Worm (Caenorhabditis elegans) whole organism, young adult: ENCODE data around the gene kin-24.
A peak's percentile ranks its signal among the peaks of the same experiment; 100 is the strongest.

Source experiments
- B0019.2 ChIP-seq: fragments of 200-800 bp; sonication (Bioruptor generic); conservative IDR thresholded peaks from 2 replicates; pipeline ENCODE4 v1.3.6; 2022; ENCODE audit warnings: missing genetic modification reagents, missing genetic modification characterization, missing compliant biosample characterization
- B0261.1 ChIP-seq: sonication (generic microtip); optimal IDR thresholded peaks from 2 replicates; lab custom pipeline; 2016; ENCODE audit warnings: mild to moderate bottlenecking, missing genetic modification characterization, moderate library complexity, missing compliant biosample characterization
- C06A6.2 ChIP-seq: fragments of 200-800 bp; sonication (Bioruptor generic); conservative IDR thresholded peaks from 2 replicates; pipeline ENCODE4 v1.3.6; 2022; ENCODE audit warnings: missing genetic modification characterization, missing compliant biosample characterization
- D2030.7 ChIP-seq: fragments of 200-800 bp; sonication (Bioruptor generic); IDR thresholded peaks from 2 replicates; pipeline ENCODE4 v1.3.6; 2022; ENCODE audit warnings: missing genetic modification reagents, missing genetic modification characterization, missing compliant biosample characterization
- F10E7.11 ChIP-seq: sonication (generic microtip); optimal IDR thresholded peaks from 2 replicates; lab custom pipeline; 2017; ENCODE audit warnings: mild to moderate bottlenecking, missing genetic modification characterization, moderate library complexity, missing compliant biosample characterization
- F23B12.7 ChIP-seq: sonication (generic microtip); optimal IDR thresholded peaks from 2 replicates; lab custom pipeline; 2017; ENCODE audit warnings: missing genetic modification characterization, mild to moderate bottlenecking, missing compliant biosample characterization, antibody characterized with exemption, moderate library complexity; ENCODE audit not compliant: insufficient read depth
- F37B4.10 ChIP-seq: fragments of 200-800 bp; sonication (Bioruptor generic); IDR thresholded peaks from 2 replicates; pipeline ENCODE4 v1.3.6; 2022; ENCODE audit warnings: missing genetic modification characterization, missing compliant biosample characterization
- T26A5.8 ChIP-seq: sonication (generic microtip); optimal IDR thresholded peaks from 2 replicates; lab custom pipeline; 2016; ENCODE audit warnings: missing genetic modification characterization, missing compliant biosample characterization
- ama-1 ChIP-seq, 3 experiments: fragments of 150-350 bp in 1 of 3; sonication (generic microtip) in 2 of 3; optimal IDR thresholded peaks; 2 replicates each; lab custom pipeline; 2014 to 2018; ENCODE audit warnings: missing biosample characterization in 2 of 3, missing genetic modification characterization in 2 of 3, missing genetic modification reagents in 2 of 3
- aptf-3 ChIP-seq: fragments of 200-800 bp; sonication (Bioruptor generic); IDR thresholded peaks from 2 replicates; pipeline ENCODE4 v1.3.6; 2022; ENCODE audit warnings: missing genetic modification characterization, missing compliant biosample characterization
- atf-7 ChIP-seq: sonication (generic microtip); optimal IDR thresholded peaks from 2 replicates; lab custom pipeline; 2017; ENCODE audit warnings: mild to moderate bottlenecking, missing genetic modification characterization, missing compliant biosample characterization
- attf-5 ChIP-seq: fragments of 200-800 bp; sonication (Bioruptor generic); optimal IDR thresholded peaks from 2 replicates; lab custom pipeline; 2018; ENCODE audit warnings: mild to moderate bottlenecking, missing genetic modification characterization, missing compliant biosample characterization
- bed-1 ChIP-seq: fragments of 200-800 bp; sonication (Bioruptor generic); IDR thresholded peaks from 2 replicates; pipeline ENCODE4 v1.3.6; 2022; ENCODE audit warnings: missing genetic modification reagents, missing genetic modification characterization, missing compliant biosample characterization
- bed-2 ChIP-seq: fragments of 200-800 bp; sonication (Bioruptor generic); IDR thresholded peaks from 2 replicates; pipeline ENCODE4 v1.3.6; 2022; ENCODE audit warnings: missing genetic modification reagents, missing genetic modification characterization, missing compliant biosample characterization
- cebp-1 ChIP-seq, 2 experiments: fragments of 200-800 bp in 1 of 2; sonication (Bioruptor generic) in 1 of 2; sonication (generic microtip) in 1 of 2; IDR thresholded peaks in 1 of 2; optimal IDR thresholded peaks in 1 of 2; 2 replicates each; pipeline versions ENCODE4 v1.3.6 to Lab custom; 2017 to 2022; ENCODE audit warnings: missing compliant biosample characterization in 2 of 2, missing genetic modification characterization in 2 of 2, mild to moderate bottlenecking in 1 of 2, missing genetic modification reagents in 1 of 2, moderate library complexity in 1 of 2
- cebp-2 ChIP-seq: fragments of 200-800 bp; sonication (Bioruptor generic); IDR thresholded peaks from 2 replicates; pipeline ENCODE4 v1.3.6; 2022; ENCODE audit warnings: missing genetic modification characterization, missing compliant biosample characterization
- ceh-100 ChIP-seq: fragments of 200-800 bp; sonication (Bioruptor generic); IDR thresholded peaks from 2 replicates; pipeline ENCODE4 v1.3.6; 2022; ENCODE audit warnings: missing genetic modification reagents, missing genetic modification characterization, missing compliant biosample characterization
- ceh-27 ChIP-seq: fragments of 200-800 bp; sonication (Bioruptor generic); optimal IDR thresholded peaks from 2 replicates; lab custom pipeline; 2018; ENCODE audit warnings: mild to moderate bottlenecking, missing genetic modification characterization, moderate library complexity, missing compliant biosample characterization
- ceh-40 ChIP-seq: fragments of 200-800 bp; sonication (Bioruptor generic); IDR thresholded peaks from 2 replicates; pipeline ENCODE4 v1.3.6; 2022; ENCODE audit warnings: missing genetic modification characterization, missing compliant biosample characterization
- chd-7 ChIP-seq: sonication (generic microtip); optimal IDR thresholded peaks from 2 replicates; lab custom pipeline; 2016; ENCODE audit warnings: mild to moderate bottlenecking, missing genetic modification characterization, moderate library complexity, missing compliant biosample characterization
- dox-1 ChIP-seq: fragments of 200-800 bp; sonication (Bioruptor generic); IDR thresholded peaks from 2 replicates; pipeline ENCODE4 v1.3.6; 2022; ENCODE audit warnings: missing genetic modification reagents, missing genetic modification characterization, missing compliant biosample characterization
- efl-1 ChIP-seq: fragments of 150-350 bp; optimal IDR thresholded peaks from 2 replicates; lab custom pipeline; 2014; ENCODE audit warnings: missing biosample characterization, missing genetic modification reagents, missing genetic modification characterization
- egl-44 ChIP-seq: fragments of 200-800 bp; sonication (Bioruptor generic); IDR thresholded peaks from 2 replicates; pipeline ENCODE4 v1.3.6; 2022; ENCODE audit warnings: missing genetic modification reagents, missing genetic modification characterization, missing compliant biosample characterization
- egrh-3 ChIP-seq: fragments of 200-800 bp; sonication (Bioruptor generic); IDR thresholded peaks from 2 replicates; pipeline ENCODE4 v1.3.6; 2022; ENCODE audit warnings: missing genetic modification reagents, missing genetic modification characterization, missing compliant biosample characterization
- hrde-1 ChIP-seq: sonication (generic microtip); optimal IDR thresholded peaks from 2 replicates; lab custom pipeline; 2016; ENCODE audit warnings: missing genetic modification characterization, mild to moderate bottlenecking, missing compliant biosample characterization, moderate library complexity, missing genotype, missing genetic modification reagents, borderline replicate concordance
- hsf-1 ChIP-seq: fragments of 200-800 bp; sonication (Bioruptor generic); IDR thresholded peaks from 2 replicates; pipeline ENCODE4 v1.3.6; 2022; ENCODE audit warnings: missing genetic modification reagents, missing genetic modification characterization, missing compliant biosample characterization
- let-526 ChIP-seq: fragments of 200-800 bp; sonication (Bioruptor generic); IDR thresholded peaks from 2 replicates; pipeline ENCODE4 v1.3.6; 2022; ENCODE audit warnings: missing genetic modification reagents, missing genetic modification characterization, missing compliant biosample characterization
- lin-35 ChIP-seq, 3 experiments: fragments of 150-350 bp in 2 of 3; sonication (generic microtip) in 1 of 3; optimal IDR thresholded peaks; 2 replicates each; lab custom pipeline; 2014 to 2018; ENCODE audit warnings: missing biosample characterization in 3 of 3, missing genetic modification characterization in 3 of 3, missing genetic modification reagents in 3 of 3
- lir-1 ChIP-seq: fragments of 200-800 bp; sonication (Bioruptor generic); conservative IDR thresholded peaks from 2 replicates; pipeline ENCODE4 v1.3.6; 2022; ENCODE audit warnings: missing genetic modification reagents, missing genetic modification characterization, missing compliant biosample characterization
- lsl-1 ChIP-seq: fragments of 200-800 bp; sonication (Bioruptor generic); optimal IDR thresholded peaks from 2 replicates; lab custom pipeline; 2018; ENCODE audit warnings: mild to moderate bottlenecking, missing genetic modification characterization, moderate library complexity, missing compliant biosample characterization
- madf-3 ChIP-seq: fragments of 200-800 bp; sonication (Bioruptor generic); IDR thresholded peaks from 2 replicates; pipeline ENCODE4 v1.3.6; 2022; ENCODE audit warnings: missing genetic modification reagents, missing genetic modification characterization, missing compliant biosample characterization
- madf-6 ChIP-seq: fragments of 200-800 bp; sonication (Bioruptor generic); IDR thresholded peaks from 2 replicates; pipeline ENCODE4 v1.3.6; 2022; ENCODE audit warnings: missing genetic modification reagents, missing genetic modification characterization, missing compliant biosample characterization
- mcd-1 ChIP-seq: fragments of 200-800 bp; sonication (Bioruptor generic); IDR thresholded peaks from 2 replicates; pipeline ENCODE4 v1.3.6; 2022; ENCODE audit warnings: missing genetic modification reagents, missing genetic modification characterization, missing compliant biosample characterization
- nhr-80 ChIP-seq: sonication (generic microtip); optimal IDR thresholded peaks from 2 replicates; lab custom pipeline; 2016; ENCODE audit warnings: missing genetic modification characterization, missing compliant biosample characterization
- pha-4 ChIP-seq: fragments of 150-350 bp; sonication (generic microtip); optimal IDR thresholded peaks from 2 replicates; lab custom pipeline; 2014; ENCODE audit warnings: missing biosample characterization, missing genetic modification reagents, missing genetic modification characterization
- sea-2 ChIP-seq: fragments of 200-800 bp; sonication (Bioruptor generic); IDR thresholded peaks from 2 replicates; pipeline ENCODE4 v1.3.6; 2022; ENCODE audit warnings: missing genetic modification characterization, missing compliant biosample characterization
- snpc-1.1 ChIP-seq: sonication (generic microtip); optimal IDR thresholded peaks from 2 replicates; lab custom pipeline; 2017; ENCODE audit warnings: missing genetic modification characterization, mild to moderate bottlenecking, missing compliant biosample characterization, antibody characterized with exemption, moderate library complexity, missing genotype, missing genetic modification reagents; ENCODE audit not compliant: insufficient read depth
- snpc-1.3 ChIP-seq: sonication (generic microtip); optimal IDR thresholded peaks from 2 replicates; lab custom pipeline; 2017; ENCODE audit warnings: missing genetic modification characterization, mild to moderate bottlenecking, missing compliant biosample characterization, antibody characterized with exemption, moderate library complexity, missing genotype, missing genetic modification reagents; ENCODE audit not compliant: insufficient read depth
- snpc-4 ChIP-seq, 5 experiments: fragments of 150-350 bp in 1 of 5; sonication (generic microtip) in 4 of 5; optimal IDR thresholded peaks; 2 replicates each; lab custom pipeline; 2014 to 2018; ENCODE audit warnings: missing genetic modification characterization in 5 of 5, missing biosample characterization in 3 of 5, antibody characterized with exemption in 2 of 5, mild to moderate bottlenecking in 2 of 5, missing compliant biosample characterization in 2 of 5, missing genotype in 2 of 5, moderate library complexity in 2 of 5, missing genetic modification reagents in 1 of 5
- tbp1 ChIP-seq: fragments of 200-800 bp; sonication (Bioruptor generic); optimal IDR thresholded peaks from 2 replicates; lab custom pipeline; 2018; ENCODE audit warnings: mild to moderate bottlenecking, missing genetic modification characterization, missing compliant biosample characterization
- unc-130 ChIP-seq: sonication (generic microtip); optimal IDR thresholded peaks from 2 replicates; lab custom pipeline; 2016; ENCODE audit warnings: missing genetic modification reagents, missing genetic modification characterization, missing compliant biosample characterization
- xnd-1 ChIP-seq: sonication (generic microtip); optimal IDR thresholded peaks from 2 replicates; lab custom pipeline; 2016; ENCODE audit warnings: missing genotype, missing genetic modification reagents, missing genetic modification characterization, missing compliant biosample characterization
- ztf-3 ChIP-seq: fragments of 200-800 bp; sonication (Bioruptor generic); optimal IDR thresholded peaks from 2 replicates; lab custom pipeline; 2018; ENCODE audit warnings: mild to moderate bottlenecking, missing genetic modification characterization, missing compliant biosample characterization

The kin-24 gene

DNA sequence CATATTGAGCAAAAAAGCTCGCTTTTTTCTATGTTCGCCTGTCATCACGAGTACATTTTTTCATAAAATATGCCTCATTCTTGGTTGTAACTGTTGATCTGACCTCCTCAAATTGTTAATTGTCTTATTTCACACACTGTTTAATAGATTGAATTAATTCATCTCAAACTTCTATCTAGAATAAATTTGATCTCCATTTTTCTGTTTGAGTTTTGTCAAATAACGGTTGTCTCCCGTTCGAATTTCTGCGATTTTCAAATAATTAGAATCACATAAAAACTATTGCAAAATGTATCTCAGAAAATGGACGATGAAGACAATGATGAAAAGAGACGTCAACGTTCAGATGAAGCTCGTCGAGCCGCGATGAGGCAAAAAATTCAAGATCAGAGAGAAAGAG lies 21.0 kb upstream of the kin-24 start, which contains the start of gene K07F5.14:
Gene K07F5.14, plus strand, starts transcription at position 301 of the 400 bp plus-strand sequence.
- TF ChIP-seq ceh-40 (GFP tag; lab: Robert Waterston, UW) (no peak), cebp-1 (GFP tag; IDR thresholded peaks at IDR 0.05; lab: Robert Waterston, UW) (no peak), cebp-1 (tag; optimal IDR thresholded peaks at IDR 0.05; lab: Kevin White, UChicago) (no peak), D2030.7 (GFP tag; lab: Robert Waterston, UW) (no peak), F10E7.11 (no peak), cebp-2 (GFP tag; lab: Robert Waterston, UW) (no peak), xnd-1 (no peak), hrde-1 (tag; lab: Kevin White, UChicago) (no peak), madf-6 (GFP tag; lab: Robert Waterston, UW) (peak; percentile 35; the same call in 1 of the 2 replicates), egl-44 (GFP tag; lab: Robert Waterston, UW) (no peak), snpc-4 (GFP tag; optimal IDR thresholded peaks at IDR 0.05; lab: Kevin White, UChicago) (no peak), snpc-4 (tag; optimal IDR thresholded peaks at IDR 0.05; lab: Kevin White, UChicago) (no peak), F37B4.10 (GFP tag; lab: Robert Waterston, UW) (no peak), snpc-1.3 (tag; lab: Kevin White, UChicago) (no peak), C06A6.2 (no peak), B0019.2 (GFP tag; lab: Robert Waterston, UW) (no peak), ztf-3 (GFP tag; lab: Kevin White, UChicago) (no peak), madf-3 (GFP tag; lab: Robert Waterston, UW) (peak; percentile 59; the same call in 1 of the 2 replicates), unc-130 (GFP tag; lab: Kevin White, UChicago) (no peak), aptf-3 (no peak), lsl-1 (GFP tag; lab: Kevin White, UChicago) (peak; percentile 3), dox-1 (no peak), tbp1 (no peak), atf-7 (no peak)

DNA sequence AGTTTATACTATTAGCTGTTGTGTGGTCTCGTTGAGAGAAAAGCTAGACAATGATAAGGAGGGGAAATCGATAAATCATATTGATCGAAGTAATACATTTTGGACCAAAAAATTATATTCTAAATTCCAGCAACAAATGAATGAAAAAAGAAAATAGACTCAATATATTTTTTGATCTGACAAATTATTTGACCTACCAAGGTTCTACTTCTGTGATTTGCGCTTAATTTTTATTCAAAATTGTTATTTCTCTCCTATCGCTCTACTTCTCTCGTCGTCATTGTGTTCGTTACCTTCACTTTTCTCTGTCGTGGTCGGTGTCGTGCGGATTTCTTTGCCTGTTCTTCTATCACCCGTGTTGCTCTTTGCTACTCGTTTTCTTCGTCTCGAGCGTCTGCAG lies 18.1 kb upstream of the kin-24 start:
- TF ChIP-seq T26A5.8 (tag; lab: Kevin White, UChicago) (no peak), hsf-1 (no peak), efl-1 (GFP tag; lab: Kevin White, UChicago) (peak; percentile 52), madf-6 (GFP tag; lab: Robert Waterston, UW) (peak; percentile 77), ceh-100 (no peak), lir-1 (GFP tag; lab: Robert Waterston, UW) (no peak), xnd-1 (peak; percentile 15)

DNA sequence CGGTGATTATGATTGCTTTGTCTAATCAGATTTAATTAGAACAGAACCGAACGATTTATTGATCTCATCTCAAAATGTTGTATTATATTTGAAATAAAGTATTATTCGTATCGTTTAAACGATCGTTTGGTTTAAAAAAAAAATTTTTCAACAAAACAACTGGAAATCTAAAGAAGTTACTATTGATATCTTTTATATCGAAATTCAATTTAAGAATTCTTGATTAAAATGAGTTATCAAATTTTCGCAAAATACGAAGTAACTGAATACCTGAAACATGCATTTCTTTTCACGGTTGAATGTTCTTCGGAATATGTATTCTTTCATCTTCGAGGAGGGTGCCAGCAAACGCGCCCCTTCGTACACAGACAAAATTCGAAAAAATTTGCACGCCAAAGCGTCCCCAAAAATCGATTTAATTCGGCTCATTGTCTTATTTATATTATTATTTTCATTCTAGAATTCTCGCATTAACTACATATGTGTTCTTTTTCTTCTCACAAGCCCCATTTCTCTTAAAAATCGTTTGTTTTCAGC lies 17.1 kb upstream of the kin-24 start, which contains the start of gene npp-1:
Gene npp-1, plus strand, starts transcription at position 537 of the 537 bp plus-strand sequence.
- TF ChIP-seq snpc-1.1 (tag; lab: Kevin White, UChicago): no peak
- TF ChIP-seq egrh-3 (GFP tag; lab: Robert Waterston, UW): no peak
- peak; percentile 18 for TF ChIP-seq F23B12.7 (tag; lab: Kevin White, UChicago)
- TF ChIP-seq bed-1 (GFP tag; lab: Robert Waterston, UW): no peak
- TF ChIP-seq snpc-1.3 (tag; lab: Kevin White, UChicago): no peak
- no peak for TF ChIP-seq lin-35 (GFP tag; optimal IDR thresholded peaks at IDR 0.05; lab: Kevin White, UChicago)
- no peak for TF ChIP-seq chd-7 (tag; lab: Kevin White, UChicago)
- no peak for TF ChIP-seq madf-3 (GFP tag; lab: Robert Waterston, UW)
- peak; percentile 69 for TF ChIP-seq mcd-1 (GFP tag; lab: Robert Waterston, UW)
- no peak for TF ChIP-seq pha-4
- TF ChIP-seq let-526 (GFP tag; lab: Robert Waterston, UW): no peak
- no peak for TF ChIP-seq B0261.1 (tag; lab: Kevin White, UChicago)
- TF ChIP-seq attf-5: peak; percentile 63
- TF ChIP-seq sea-2 (GFP tag; lab: Robert Waterston, UW): no peak
- no peak for TF ChIP-seq bed-2 (GFP tag; lab: Robert Waterston, UW)
- TF ChIP-seq snpc-4 (GFP tag; optimal IDR thresholded peaks at IDR 0.05; lab: Kevin White, UChicago): no peak
- peak in 1 of 4 experiments; percentile 7 for TF ChIP-seq snpc-4 (tag; optimal IDR thresholded peaks at IDR 0.05; lab: Kevin White, UChicago)
- no peak for TF ChIP-seq ama-1 (optimal IDR thresholded peaks at IDR 0.05; lab: Kevin White, UChicago)
- TF ChIP-seq ama-1 (GFP tag; optimal IDR thresholded peaks at IDR 0.05; lab: Kevin White, UChicago): no peak
- TF ChIP-seq xnd-1: no peak
- peak; percentile 20 for TF ChIP-seq nhr-80
- TF ChIP-seq hsf-1: no peak
- peak; percentile 83 for TF ChIP-seq ceh-100
- peak; percentile 9 for TF ChIP-seq ceh-27 (GFP tag; lab: Kevin White, UChicago)
